Worm (Caenorhabditis elegans) whole organism, midembryonic: ENCODE results near the gene Y69A2AR.24.
A peak's percentile ranks its signal among the peaks of the same experiment; 100 is the strongest.

Experiments used
- T22C8.4 ChIP-seq: fragments of 200-800 bp; sonication (Bioruptor generic); IDR thresholded peaks from 2 replicates; pipeline ENCODE4 v1.3.6; 2022; ENCODE audit warnings: missing genetic modification characterization, missing compliant biosample characterization
- cog-1 ChIP-seq: sonication (generic microtip); optimal IDR thresholded peaks from 2 replicates; lab custom pipeline; 2016; ENCODE audit warnings: missing genetic modification characterization, missing compliant biosample characterization
- flt-1 ChIP-seq: fragments of 200-800 bp; sonication (Bioruptor generic); IDR thresholded peaks from 2 replicates; pipeline ENCODE4 v1.3.6; 2022; ENCODE audit warnings: missing genetic modification characterization, missing compliant biosample characterization
- tab-1 ChIP-seq: fragments of 200-800 bp; sonication (Bioruptor generic); IDR thresholded peaks from 2 replicates; pipeline ENCODE4 v1.3.6; 2022; ENCODE audit warnings: missing genetic modification characterization, missing compliant biosample characterization

DNA sequence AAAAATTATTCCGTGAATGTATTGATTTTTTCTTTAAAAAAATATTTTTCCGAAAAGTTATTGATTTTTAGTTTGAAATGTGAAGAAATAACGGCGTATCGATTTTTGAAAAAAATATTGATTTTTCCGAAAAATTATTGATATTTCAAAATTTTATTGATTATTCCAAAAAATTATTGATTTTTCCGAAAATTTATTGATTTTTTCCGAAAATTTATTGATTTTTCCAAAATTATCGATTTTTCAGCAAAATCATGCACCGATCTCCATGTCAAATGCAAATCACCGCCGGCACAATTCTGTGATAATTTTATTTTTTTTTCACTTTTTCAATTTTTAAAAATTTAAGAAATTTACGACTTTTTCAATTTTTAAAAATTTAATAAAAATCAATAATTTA lies 14.3 kb downstream of the Y69A2AR.24 start:
- TF ChIP-seq flt-1 (GFP tag; lab: Robert Waterston, UW) = no peak
- TF ChIP-seq T22C8.4 (GFP tag; lab: Robert Waterston, UW) = peak; percentile 88
- TF ChIP-seq tab-1 (GFP tag; lab: Robert Waterston, UW) = no peak
- TF ChIP-seq cog-1 (tag; lab: Kevin White, UChicago) = no peak
